Worm (Caenorhabditis elegans): ENCODE data around the gene tftc-1.

- no peak for TF ChIP-seq W03F9.2 (tag; optimal IDR thresholded peaks at IDR 0.05)
- no peak for TF ChIP-seq him-1 (tag; optimal IDR thresholded peaks at IDR 0.05)
Measured at ce11 chrIV:2322998-2323397, 26.1 kb upstream of the tftc-1 start, which contains the start of gene nsy-4.

Data from whole organism, L4/young adult.